Worm (Caenorhabditis elegans) whole organism, mixed stage, embryonic: ENCODE measurements around the gene rab-7.

Source experiments
- M03D4.4 ChIP-seq: sonication (generic microtip); optimal IDR thresholded peaks from 2 replicates; lab custom pipeline; 2017; ENCODE audit warnings: mild to moderate bottlenecking, missing genetic modification characterization, missing compliant biosample characterization
- ceh-39 ChIP-seq: fragments of 150-350 bp; optimal IDR thresholded peaks from 2 replicates; lab custom pipeline; 2014; ENCODE audit warnings: missing biosample characterization, missing genetic modification characterization
- ces-1 ChIP-seq: fragments of 150-350 bp; optimal IDR thresholded peaks from 2 replicates; lab custom pipeline; 2014; ENCODE audit warnings: missing biosample characterization, missing genetic modification reagents, missing genetic modification characterization
- drap-1 ChIP-seq: fragments of 200-800 bp; sonication (Bioruptor generic); optimal IDR thresholded peaks from 3 replicates; lab custom pipeline; 2018; ENCODE audit warnings: mild to moderate bottlenecking, missing genetic modification characterization, missing compliant biosample characterization
- elt-1 ChIP-seq: sonication (generic microtip); optimal IDR thresholded peaks from 2 replicates; lab custom pipeline; 2017; ENCODE audit warnings: missing genetic modification characterization, mild to moderate bottlenecking, missing compliant biosample characterization, antibody characterized with exemption, moderate library complexity, borderline replicate concordance; ENCODE audit not compliant: insufficient read depth
- flh-1 ChIP-seq: fragments of 200-800 bp; sonication (Bioruptor generic); optimal IDR thresholded peaks from 2 replicates; lab custom pipeline; 2018; ENCODE audit warnings: mild to moderate bottlenecking, missing genetic modification characterization, moderate library complexity, missing compliant biosample characterization
- ham-2 ChIP-seq: fragments of 200-800 bp; sonication (Bioruptor generic); optimal IDR thresholded peaks from 2 replicates; lab custom pipeline; 2018; ENCODE audit warnings: mild to moderate bottlenecking, missing genetic modification characterization, missing compliant biosample characterization
- lin-13 ChIP-seq: fragments of 150-350 bp; optimal IDR thresholded peaks from 2 replicates; lab custom pipeline; 2014; ENCODE audit warnings: missing biosample characterization, missing genetic modification characterization
- lin-32 ChIP-seq: fragments of 200-800 bp; sonication (Bioruptor generic); optimal IDR thresholded peaks from 2 replicates; lab custom pipeline; 2018; ENCODE audit warnings: mild to moderate bottlenecking, missing genetic modification characterization, missing compliant biosample characterization
- lsy-2 ChIP-seq: fragments of 150-350 bp; optimal IDR thresholded peaks from 2 replicates; lab custom pipeline; 2014; ENCODE audit warnings: missing biosample characterization, missing genetic modification characterization
- mab-5 ChIP-seq: fragments of 150-350 bp; optimal IDR thresholded peaks from 2 replicates; lab custom pipeline; 2014; ENCODE audit warnings: missing biosample characterization, missing genetic modification characterization
- mep-1 ChIP-seq: fragments of 150-350 bp; optimal IDR thresholded peaks from 2 replicates; lab custom pipeline; 2017; ENCODE audit warnings: missing biosample characterization, missing genetic modification reagents, missing genetic modification characterization, inconsistent platforms
- nhr-12 ChIP-seq: fragments of 150-350 bp; optimal IDR thresholded peaks from 2 replicates; lab custom pipeline; 2014; ENCODE audit warnings: missing biosample characterization, missing genetic modification characterization
- nhr-237 ChIP-seq: fragments of 150-350 bp; optimal IDR thresholded peaks from 2 replicates; lab custom pipeline; 2014; ENCODE audit warnings: missing biosample characterization, missing genetic modification characterization
- nhr-28 ChIP-seq: fragments of 150-350 bp; optimal IDR thresholded peaks from 2 replicates; lab custom pipeline; 2014; ENCODE audit warnings: missing biosample characterization, missing genetic modification characterization
- snpc-4 ChIP-seq: fragments of 150-350 bp; optimal IDR thresholded peaks from 2 replicates; lab custom pipeline; 2014; ENCODE audit warnings: missing biosample characterization, missing genetic modification characterization
- unc-39 ChIP-seq: fragments of 150-350 bp; optimal IDR thresholded peaks from 2 replicates; lab custom pipeline; 2014; ENCODE audit warnings: missing biosample characterization, missing genetic modification characterization
- unc-62 ChIP-seq: fragments of 150-350 bp; optimal IDR thresholded peaks from 2 replicates; lab custom pipeline; 2014; ENCODE audit warnings: missing biosample characterization, missing genetic modification reagents, missing genetic modification characterization
- zip-8 ChIP-seq: fragments of 150-350 bp; optimal IDR thresholded peaks from 2 replicates; lab custom pipeline; 2014; ENCODE audit warnings: missing biosample characterization, missing genetic modification characterization

rab-7 gene

ce11 chrII:11916555-11916941 is 50.2 kb downstream of the rab-7 start:
- no peak for TF ChIP-seq M03D4.4
- TF ChIP-seq unc-62 (GFP tag; lab: Kevin White, UChicago), result no peak
- TF ChIP-seq drap-1, result no peak
- TF ChIP-seq lin-13, result no peak
- TF ChIP-seq flh-1, result no peak
- no peak for TF ChIP-seq ceh-39 (tag; lab: Kevin White, UChicago)
- TF ChIP-seq mep-1 (tag; lab: Kevin White, UChicago), result no peak
- no peak for TF ChIP-seq elt-1 (tag; lab: Kevin White, UChicago)
- TF ChIP-seq ham-2 (GFP tag; lab: Kevin White, UChicago), result no peak
- no peak for TF ChIP-seq zip-8
- no peak for TF ChIP-seq lin-32
- TF ChIP-seq snpc-4, result no peak
- TF ChIP-seq nhr-12, result no peak
- no peak for TF ChIP-seq nhr-28
- no peak for TF ChIP-seq lsy-2 (tag; lab: Kevin White, UChicago)
- TF ChIP-seq ces-1 (GFP tag; lab: Kevin White, UChicago), result no peak
- no peak for TF ChIP-seq unc-39 (tag; lab: Kevin White, UChicago)
- TF ChIP-seq nhr-237 (tag; lab: Kevin White, UChicago), result no peak
- no peak for TF ChIP-seq mab-5

- TF ChIP-seq nhr-237 (tag; lab: Kevin White, UChicago), result no peak
- peak; percentile 87 for TF ChIP-seq lsy-2 (tag; lab: Kevin White, UChicago)
Measured at ce11 chrII:11915770-11916554, 50.8 kb downstream of the rab-7 start, which contains the start of the genes vps-15 and hmg-12. vps-15 (minus strand) TSS chrII:11915852. hmg-12 (plus strand) TSS chrII:11916513.
